Fruit fly (Drosophila melanogaster) whole organism, embryonic: ENCODE results near the gene betaGlu.

ENCODE experiments used
- Adf1 ChIP-seq: fragments of 200-800 bp; sonication (Bioruptor generic); IDR thresholded peaks from 2 replicates; pipeline ENCODE4 v1.3.6; 2022; ENCODE audit warnings: missing biosample characterization, missing genetic modification characterization
- B-H1 ChIP-seq: fragments of 200-800 bp; sonication (Bioruptor generic); IDR thresholded peaks from 3 replicates; pipeline ENCODE4 v1.3.6; 2022; ENCODE audit warnings: missing biosample characterization, missing genetic modification characterization
- Bteb2 ChIP-seq: fragments of 200-800 bp; sonication (Bioruptor generic); optimal IDR thresholded peaks from 2 replicates; lab custom pipeline; 2016; ENCODE audit warnings: missing biosample characterization, missing genetic modification characterization
- CG10959 ChIP-seq: fragments of 200-800 bp; sonication (Bioruptor generic); IDR thresholded peaks from 2 replicates; pipeline ENCODE4 v1.3.6; 2022; ENCODE audit warnings: missing biosample characterization, missing genetic modification characterization
- CG11695 ChIP-seq: fragments of 200-800 bp; sonication (Bioruptor generic); IDR thresholded peaks from 3 replicates; pipeline ENCODE4 v1.3.6; 2022; ENCODE audit warnings: missing biosample characterization, missing genetic modification characterization
- CG12104 ChIP-seq: fragments of 200-800 bp; sonication (Bioruptor generic); optimal IDR thresholded peaks from 3 replicates; lab custom pipeline; 2016; ENCODE audit warnings: missing biosample characterization, missing genetic modification characterization
- CG12942 ChIP-seq: fragments of 200-800 bp; sonication (Bioruptor generic); optimal IDR thresholded peaks from 3 replicates; lab custom pipeline; 2016; ENCODE audit warnings: missing biosample characterization, missing genetic modification characterization
- CG14441 ChIP-seq: fragments of 200-800 bp; sonication (Bioruptor generic); IDR thresholded peaks from 2 replicates; pipeline ENCODE4 v1.3.6; 2022; ENCODE audit warnings: missing biosample characterization, missing genetic modification characterization
- CG14860 ChIP-seq: fragments of 200-800 bp; sonication (Bioruptor generic); IDR thresholded peaks from 3 replicates; pipeline ENCODE4 v1.3.6; 2022; ENCODE audit warnings: missing biosample characterization, missing genetic modification characterization; ENCODE audit not compliant: partially characterized antibody
- CG15269 ChIP-seq: fragments of 200-800 bp; sonication (Bioruptor generic); optimal IDR thresholded peaks from 2 replicates; lab custom pipeline; 2018; ENCODE audit warnings: missing biosample characterization, mild to moderate bottlenecking, missing genetic modification characterization, moderate library complexity
- CG18619 ChIP-seq: fragments of 200-800 bp; sonication (Bioruptor generic); optimal IDR thresholded peaks from 3 replicates; lab custom pipeline; 2017; ENCODE audit warnings: missing biosample characterization, mild to moderate bottlenecking, missing genetic modification characterization
- CG30403 ChIP-seq: fragments of 200-800 bp; sonication (Bioruptor generic); optimal IDR thresholded peaks from 3 replicates; lab custom pipeline; 2016; ENCODE audit warnings: missing biosample characterization, missing genetic modification characterization
- CG3407 ChIP-seq: fragments of 200-800 bp; sonication (Bioruptor generic); optimal IDR thresholded peaks from 2 replicates; lab custom pipeline; 2018; ENCODE audit warnings: missing biosample characterization, mild to moderate bottlenecking, missing genetic modification characterization
- CG3838 ChIP-seq: fragments of 200-800 bp; sonication (Bioruptor generic); optimal IDR thresholded peaks from 3 replicates; lab custom pipeline; 2016; ENCODE audit warnings: missing biosample characterization, missing genetic modification characterization
- CG4424 ChIP-seq: fragments of 200-800 bp; sonication (Bioruptor generic); optimal IDR thresholded peaks from 3 replicates; lab custom pipeline; 2016; ENCODE audit warnings: missing biosample characterization, missing genetic modification characterization
- CG6654 ChIP-seq: fragments of 200-800 bp; sonication (Bioruptor generic); optimal IDR thresholded peaks from 2 replicates; lab custom pipeline; 2017; ENCODE audit warnings: missing biosample characterization, mild to moderate bottlenecking, missing genetic modification characterization
- CG6689 ChIP-seq: fragments of 200-800 bp; sonication (Bioruptor generic); IDR thresholded peaks from 2 replicates; pipeline ENCODE4 v1.3.6; 2022; ENCODE audit warnings: missing biosample characterization, missing genetic modification characterization
- CG6791 ChIP-seq: fragments of 200-800 bp; sonication (Bioruptor generic); IDR thresholded peaks from 3 replicates; pipeline ENCODE4 v1.3.6; 2022; ENCODE audit warnings: missing biosample characterization, missing genetic modification characterization; ENCODE audit not compliant: partially characterized antibody
- CG7271 ChIP-seq: fragments of 200-800 bp; sonication (Bioruptor generic); optimal IDR thresholded peaks from 2 replicates; lab custom pipeline; 2018; ENCODE audit warnings: missing biosample characterization, mild to moderate bottlenecking, missing genetic modification characterization, moderate library complexity
- D ChIP-seq, 2 experiments: fragments of 200-800 bp in 1 of 2; fragments of >200 bp in 1 of 2; sonication (Bioruptor generic) in 1 of 2; optimal IDR thresholded peaks; 2 replicates in 1 of 2; 3 replicates in 1 of 2; lab custom pipeline; 2017; ENCODE audit warnings: mild to moderate bottlenecking in 1 of 2, missing biosample characterization in 1 of 2, missing genetic modification characterization in 1 of 2, missing genetic modification reagents in 1 of 2
- D19A ChIP-seq: fragments of 200-800 bp; optimal IDR thresholded peaks from 3 replicates; lab custom pipeline; 2019; ENCODE audit warnings: missing biosample characterization, mild to moderate bottlenecking, missing genetic modification characterization, moderate library complexity
- Dek ChIP-seq: fragments of 200-800 bp; sonication (Bioruptor generic); optimal IDR thresholded peaks from 3 replicates; lab custom pipeline; 2019; ENCODE audit warnings: missing biosample characterization, mild to moderate bottlenecking, missing genetic modification characterization, moderate library complexity
- Dfd ChIP-seq, 2 experiments: fragments of >200 bp; optimal IDR thresholded peaks; 2 replicates each; lab custom pipeline; 2017; ENCODE audit warnings: missing biosample characterization in 2 of 2, missing genetic modification characterization in 2 of 2
- E2f1 ChIP-seq: fragments of 200-800 bp; sonication (Bioruptor generic); IDR thresholded peaks from 2 replicates; pipeline ENCODE4 v1.3.6; 2022; ENCODE audit warnings: missing biosample characterization, missing genetic modification characterization
- Gug ChIP-seq: fragments of 200-800 bp; sonication (Bioruptor generic); IDR thresholded peaks from 4 replicates; pipeline ENCODE4 v1.3.6; 2022; ENCODE audit warnings: missing biosample characterization, missing genetic modification characterization
- HLHmδ ChIP-seq: fragments of 200-800 bp; sonication (Bioruptor generic); optimal IDR thresholded peaks from 2 replicates; lab custom pipeline; 2018; ENCODE audit warnings: missing biosample characterization, mild to moderate bottlenecking, missing genetic modification characterization, moderate library complexity
- Hmx ChIP-seq: fragments of 200-800 bp; sonication (Bioruptor generic); optimal IDR thresholded peaks from 2 replicates; lab custom pipeline; 2016; ENCODE audit warnings: missing biosample characterization, missing genetic modification characterization
- Hr51 ChIP-seq, 2 experiments: fragments of 200-800 bp; sonication (Bioruptor generic); optimal IDR thresholded peaks; 2 replicates in 1 of 2; 3 replicates in 1 of 2; lab custom pipeline; 2016 to 2018; ENCODE audit warnings: missing biosample characterization in 2 of 2, missing genetic modification characterization in 2 of 2, mild to moderate bottlenecking in 1 of 2, moderate library complexity in 1 of 2
- Max ChIP-seq: fragments of 200-800 bp; sonication (Bioruptor generic); optimal IDR thresholded peaks from 2 replicates; lab custom pipeline; 2016; ENCODE audit warnings: missing biosample characterization, mild to moderate bottlenecking, missing genetic modification characterization
- Myb ChIP-seq: fragments of 200-800 bp; sonication (Bioruptor generic); optimal IDR thresholded peaks from 2 replicates; lab custom pipeline; 2016; ENCODE audit warnings: missing biosample characterization, missing genetic modification characterization
- NK7.1 ChIP-seq: fragments of 200-800 bp; sonication (Bioruptor generic); optimal IDR thresholded peaks from 3 replicates; lab custom pipeline; 2016; ENCODE audit warnings: missing biosample characterization, missing genetic modification characterization
- Oaz ChIP-seq: fragments of 200-800 bp; sonication (Bioruptor generic); IDR thresholded peaks from 2 replicates; pipeline ENCODE4 v1.3.6; 2022; ENCODE audit warnings: missing biosample characterization, missing genetic modification characterization
- Sox100B ChIP-seq: fragments of 200-800 bp; sonication (Bioruptor generic); optimal IDR thresholded peaks from 3 replicates; lab custom pipeline; 2018; ENCODE audit warnings: missing biosample characterization, mild to moderate bottlenecking, missing genetic modification characterization
- Xrp1 ChIP-seq: fragments of 200-800 bp; sonication (Bioruptor generic); IDR thresholded peaks from 2 replicates; pipeline ENCODE4 v1.3.6; 2022; ENCODE audit warnings: missing biosample characterization, missing genetic modification characterization
- ab ChIP-seq: fragments of 200-800 bp; sonication (Bioruptor generic); optimal IDR thresholded peaks from 2 replicates; lab custom pipeline; 2016; ENCODE audit warnings: missing biosample characterization, missing genetic modification characterization
- abd-A ChIP-seq: fragments of 200-800 bp; sonication (Bioruptor generic); optimal IDR thresholded peaks from 3 replicates; lab custom pipeline; 2019; ENCODE audit warnings: missing biosample characterization, mild to moderate bottlenecking, missing genetic modification characterization, moderate library complexity
- btn ChIP-seq: fragments of 200-800 bp; sonication (Bioruptor generic); optimal IDR thresholded peaks from 2 replicates; lab custom pipeline; 2016; ENCODE audit warnings: missing biosample characterization, missing genetic modification characterization
- dati ChIP-seq: fragments of 200-800 bp; sonication (Bioruptor generic); IDR thresholded peaks from 2 replicates; pipeline ENCODE4 v1.3.6; 2022; ENCODE audit warnings: missing biosample characterization, missing genetic modification characterization
- fd3F ChIP-seq: fragments of 200-800 bp; sonication (Bioruptor generic); optimal IDR thresholded peaks from 2 replicates; lab custom pipeline; 2018; ENCODE audit warnings: missing biosample characterization, mild to moderate bottlenecking, missing genetic modification characterization, moderate library complexity
- fru ChIP-seq: fragments of >200 bp; optimal IDR thresholded peaks from 2 replicates; lab custom pipeline; 2017
- grau ChIP-seq: fragments of 200-800 bp; optimal IDR thresholded peaks from 3 replicates; lab custom pipeline; 2019; ENCODE audit warnings: missing biosample characterization, mild to moderate bottlenecking, missing genetic modification characterization, moderate library complexity
- ind ChIP-seq: fragments of 200-800 bp; sonication (Bioruptor generic); optimal IDR thresholded peaks from 3 replicates; lab custom pipeline; 2016; ENCODE audit warnings: missing biosample characterization, missing genetic modification characterization
- mirr ChIP-seq: fragments of 200-800 bp; sonication (Bioruptor generic); optimal IDR thresholded peaks from 3 replicates; lab custom pipeline; 2018; ENCODE audit warnings: missing biosample characterization, mild to moderate bottlenecking, missing genetic modification characterization
- pnt ChIP-seq: fragments of 200-800 bp; sonication (Bioruptor generic); optimal IDR thresholded peaks from 3 replicates; lab custom pipeline; 2016; ENCODE audit warnings: missing biosample characterization, missing genetic modification characterization
- prd ChIP-seq, 3 experiments: fragments of >200 bp in 2 of 3; fragments of 200-800 bp in 1 of 3; sonication (Bioruptor generic) in 1 of 3; optimal IDR thresholded peaks in 2 of 3; IDR thresholded peaks in 1 of 3; 2 replicates in 2 of 3; 3 replicates in 1 of 3; pipeline versions ENCODE4 v1.3.6 to Lab custom; 2017 to 2022; ENCODE audit warnings: missing biosample characterization in 1 of 3, missing genetic modification characterization in 1 of 3
- rib ChIP-seq: fragments of 200-800 bp; sonication (Bioruptor generic); IDR thresholded peaks from 2 replicates; pipeline ENCODE4 v1.3.6; 2022; ENCODE audit warnings: missing biosample characterization, missing genetic modification characterization
- sd ChIP-seq: fragments of 200-800 bp; sonication (Bioruptor generic); optimal IDR thresholded peaks from 3 replicates; lab custom pipeline; 2018; ENCODE audit warnings: missing biosample characterization, mild to moderate bottlenecking, missing genetic modification characterization, moderate library complexity
- sr ChIP-seq: fragments of 200-800 bp; sonication (Bioruptor generic); IDR thresholded peaks from 3 replicates; pipeline ENCODE4 v1.3.6; 2022; ENCODE audit warnings: missing biosample characterization, missing genetic modification characterization
- tll ChIP-seq, 2 experiments: fragments of 200-800 bp in 1 of 2; fragments of >200 bp in 1 of 2; sonication (Bioruptor generic) in 1 of 2; optimal IDR thresholded peaks; 2 replicates each; lab custom pipeline; 2017 to 2019; ENCODE audit warnings: missing biosample characterization in 2 of 2, missing genetic modification characterization in 2 of 2, mild to moderate bottlenecking in 1 of 2, moderate library complexity in 1 of 2
- unc-4 ChIP-seq: fragments of 200-800 bp; sonication (Bioruptor generic); IDR thresholded peaks from 2 replicates; pipeline ENCODE4 v1.3.6; 2022; ENCODE audit warnings: missing biosample characterization, missing genetic modification characterization; ENCODE audit not compliant: partially characterized antibody
- vfl ChIP-seq: fragments of 200-800 bp; sonication (Bioruptor generic); optimal IDR thresholded peaks from 2 replicates; lab custom pipeline; 2016; ENCODE audit warnings: missing biosample characterization, missing genetic modification characterization

Gene betaGlu

dm6 chr3R:31743279-31743678 lies 28.4 kb downstream of the betaGlu start, which contains the start of gene Tbca (continued):
- TF ChIP-seq abd-A (no peak), D19A (tag; lab: Kevin White, UChicago) (no peak), mirr (GFP tag; lab: Kevin White, UChicago) (no peak), NK7.1 (GFP tag; lab: Kevin White, UChicago) (no peak), unc-4 (peak; percentile 24; the same call in 1 of the 2 replicates), CG11695 (GFP tag; lab: Robert Waterston, UW) (no peak), CG6791 (peak; percentile 35; the same call in 1 of the 3 replicates), Myb (GFP tag; lab: Kevin White, UChicago) (peak; percentile 87), ab (GFP tag; lab: Kevin White, UChicago) (no peak), CG14860 (GFP tag; lab: Robert Waterston, UW) (no peak), CG18619 (GFP tag; lab: Kevin White, UChicago) (no peak), Xrp1 (GFP tag; lab: Robert Waterston, UW) (no peak), sd (tag; lab: Kevin White, UChicago) (no peak), E2f1 (GFP tag; lab: Robert Waterston, UW) (no peak), Oaz (no peak), CG14441 (GFP tag; lab: Robert Waterston, UW) (no peak), CG3407 (no peak), fru (lab: Kevin White, UChicago) (no peak), Dek (tag; lab: Kevin White, UChicago) (no peak), CG10959 (no peak), pnt (GFP tag; lab: Kevin White, UChicago) (no peak), CG6689 (GFP tag; lab: Robert Waterston, UW) (no peak), tll (GFP tag; optimal IDR thresholded peaks at IDR 0.05; lab: Kevin White, UChicago) (no peak), sr (no peak), CG30403 (GFP tag; lab: Kevin White, UChicago) (no peak), Gug (GFP tag; lab: Robert Waterston, UW) (no peak), Sox100B (GFP tag; lab: Kevin White, UChicago) (no peak), Hr51 (GFP tag; optimal IDR thresholded peaks at IDR 0.05; lab: Kevin White, UChicago) (no peak), btn (GFP tag; lab: Kevin White, UChicago) (no peak), CG4424 (GFP tag; lab: Kevin White, UChicago) (no peak), Adf1 (no peak), dati (GFP tag; lab: Robert Waterston, UW) (no peak), CG15269 (tag; lab: Kevin White, UChicago) (no peak), ind (GFP tag; lab: Kevin White, UChicago) (no peak), Max (GFP tag; lab: Kevin White, UChicago) (no peak), vfl (no peak), Hmx (GFP tag; lab: Kevin White, UChicago) (no peak), HLHmδ (no peak), Bteb2 (GFP tag; lab: Kevin White, UChicago) (no peak), prd (optimal IDR thresholded peaks at IDR 0.05; lab: Kevin White, UChicago) (no peak), prd (GFP tag; IDR thresholded peaks at IDR 0.05; lab: Robert Waterston, UW) (no peak), B-H1 (GFP tag; lab: Robert Waterston, UW) (no peak), grau (tag; lab: Kevin White, UChicago) (no peak), CG7271 (tag; lab: Kevin White, UChicago) (no peak), CG3838 (GFP tag; lab: Kevin White, UChicago) (no peak), CG12942 (GFP tag; lab: Kevin White, UChicago) (no peak), D (optimal IDR thresholded peaks at IDR 0.05; lab: Kevin White, UChicago) (no peak), D (GFP tag; optimal IDR thresholded peaks at IDR 0.05; lab: Kevin White, UChicago) (no peak), CG12104 (no peak), fd3F (GFP tag; lab: Kevin White, UChicago) (no peak), Dfd (GFP tag; optimal IDR thresholded peaks at IDR 0.05; lab: Kevin White, UChicago) (no peak), rib (GFP tag; lab: Robert Waterston, UW) (no peak), CG6654 (GFP tag; lab: Kevin White, UChicago) (no peak)
